Worm (Caenorhabditis elegans) whole organism, L4 larva: ENCODE results near the gene col-76.

Source experiments
- D1046.2 ChIP-seq: fragments of 200-800 bp; sonication (Bioruptor generic); IDR thresholded peaks from 2 replicates; pipeline ENCODE4 v1.3.6; 2022; ENCODE audit warnings: missing genetic modification characterization, missing compliant biosample characterization
- F49E8.2 ChIP-seq: sonication (generic microtip); optimal IDR thresholded peaks from 2 replicates; lab custom pipeline; 2016; ENCODE audit warnings: missing compliant biosample characterization, mild to moderate bottlenecking, missing genetic modification characterization, borderline replicate concordance
- Y48G9A.11 ChIP-seq: fragments of 200-800 bp; sonication (Bioruptor generic); IDR thresholded peaks from 2 replicates; pipeline ENCODE4 v1.3.6; 2022; ENCODE audit warnings: missing genetic modification reagents, missing genetic modification characterization, missing compliant biosample characterization
- ZK337.2 ChIP-seq: fragments of 200-800 bp; sonication (Bioruptor generic); IDR thresholded peaks from 2 replicates; pipeline ENCODE4 v1.3.6; 2022; ENCODE audit warnings: missing genetic modification reagents, missing genetic modification characterization, missing compliant biosample characterization
- ama-1 ChIP-seq: fragments of 150-350 bp; optimal IDR thresholded peaks from 2 replicates; lab custom pipeline; 2014; ENCODE audit warnings: inconsistent platforms, mixed read lengths
- attf-4 ChIP-seq: sonication (generic microtip); optimal IDR thresholded peaks from 3 replicates; lab custom pipeline; 2017; ENCODE audit warnings: missing biosample characterization, missing genetic modification characterization
- ceh-28 ChIP-seq: fragments of 150-350 bp; optimal IDR thresholded peaks from 2 replicates; lab custom pipeline; 2014; ENCODE audit warnings: missing biosample characterization, missing genetic modification reagents, missing genetic modification characterization
- ceh-32 ChIP-seq: sonication (generic microtip); optimal IDR thresholded peaks from 2 replicates; lab custom pipeline; 2016; ENCODE audit warnings: mild to moderate bottlenecking, missing genetic modification characterization, missing compliant biosample characterization; ENCODE audit not compliant: poor library complexity
- ceh-44 ChIP-seq: fragments of 200-800 bp; sonication (Bioruptor generic); IDR thresholded peaks from 2 replicates; pipeline ENCODE4 v1.3.6; 2022; ENCODE audit warnings: missing genetic modification reagents, missing genetic modification characterization, missing compliant biosample characterization
- ctbp-1 ChIP-seq: fragments of 200-800 bp; sonication (Bioruptor generic); IDR thresholded peaks from 2 replicates; pipeline ENCODE4 v1.3.6; 2022; ENCODE audit warnings: missing genetic modification reagents, missing genetic modification characterization, missing compliant biosample characterization
- daf-16 ChIP-seq, 3 experiments: sonication (generic microtip); optimal IDR thresholded peaks; 2 replicates each; lab custom pipeline; 2016 to 2017; ENCODE audit warnings: missing genetic modification characterization in 3 of 3, missing genetic modification reagents in 3 of 3, mild to moderate bottlenecking in 2 of 3, missing compliant biosample characterization in 2 of 3, missing biosample characterization in 1 of 3, moderate library complexity in 1 of 3
- dpl-1 ChIP-seq: fragments of 150-350 bp; optimal IDR thresholded peaks from 2 replicates; lab custom pipeline; 2014; ENCODE audit warnings: missing biosample characterization, missing genetic modification reagents, missing genetic modification characterization
- duxl-1 ChIP-seq: sonication (generic microtip); optimal IDR thresholded peaks from 2 replicates; lab custom pipeline; 2016; ENCODE audit warnings: mild to moderate bottlenecking, missing genetic modification characterization, moderate library complexity, missing compliant biosample characterization; ENCODE audit not compliant: poor library complexity
- egl-43 ChIP-seq: fragments of 200-800 bp; sonication (Bioruptor generic); IDR thresholded peaks from 2 replicates; pipeline ENCODE4 v1.3.6; 2022; ENCODE audit warnings: missing genetic modification reagents, missing genetic modification characterization, missing compliant biosample characterization
- hlh-11 ChIP-seq: fragments of 200-800 bp; sonication (Bioruptor generic); optimal IDR thresholded peaks from 2 replicates; lab custom pipeline; 2018; ENCODE audit warnings: mild to moderate bottlenecking, missing genetic modification characterization, missing compliant biosample characterization
- hlh-30 ChIP-seq: sonication (generic microtip); optimal IDR thresholded peaks from 2 replicates; lab custom pipeline; 2017; ENCODE audit warnings: antibody characterized with exemption, mild to moderate bottlenecking, missing genetic modification characterization, missing compliant biosample characterization; ENCODE audit not compliant: insufficient read depth
- lin-1 ChIP-seq: fragments of 200-800 bp; sonication (Bioruptor generic); IDR thresholded peaks from 2 replicates; pipeline ENCODE4 v1.3.6; 2022; ENCODE audit warnings: missing genetic modification reagents, missing genetic modification characterization, missing compliant biosample characterization
- lin-13 ChIP-seq: fragments of 150-350 bp; optimal IDR thresholded peaks from 2 replicates; lab custom pipeline; 2014; ENCODE audit warnings: missing biosample characterization, missing genetic modification reagents, missing genetic modification characterization
- lin-38 ChIP-seq: fragments of 200-800 bp; sonication (Bioruptor generic); IDR thresholded peaks from 2 replicates; pipeline ENCODE4 v1.3.6; 2022; ENCODE audit warnings: missing genetic modification reagents, missing genetic modification characterization, missing compliant biosample characterization
- mes-2 ChIP-seq: sonication (generic microtip); optimal IDR thresholded peaks from 2 replicates; lab custom pipeline; 2016; ENCODE audit warnings: missing genotype, mild to moderate bottlenecking, missing genetic modification characterization, missing compliant biosample characterization; ENCODE audit not compliant: poor library complexity, severe bottlenecking
- mxl-2 ChIP-seq: fragments of 200-800 bp; sonication (Bioruptor generic); conservative IDR thresholded peaks from 2 replicates; pipeline ENCODE4 v1.3.6; 2022; ENCODE audit warnings: missing genetic modification reagents, missing genetic modification characterization, missing compliant biosample characterization
- nhr-102 ChIP-seq: sonication (generic microtip); optimal IDR thresholded peaks from 2 replicates; lab custom pipeline; 2016; ENCODE audit warnings: mild to moderate bottlenecking, missing genetic modification characterization, moderate library complexity, missing compliant biosample characterization
- nhr-111 ChIP-seq: fragments of 200-800 bp; sonication (Bioruptor generic); optimal IDR thresholded peaks from 2 replicates; lab custom pipeline; 2018; ENCODE audit warnings: mild to moderate bottlenecking, missing genetic modification characterization, missing compliant biosample characterization
- nhr-25 ChIP-seq: sonication (generic microtip); optimal IDR thresholded peaks from 2 replicates; lab custom pipeline; 2017; ENCODE audit warnings: missing genetic modification characterization, mild to moderate bottlenecking, missing compliant biosample characterization, antibody characterized with exemption, moderate library complexity, borderline replicate concordance; ENCODE audit not compliant: insufficient read depth
- nhr-48 ChIP-seq: sonication (generic microtip); optimal IDR thresholded peaks from 2 replicates; lab custom pipeline; 2016; ENCODE audit warnings: mild to moderate bottlenecking, missing genetic modification characterization, missing compliant biosample characterization
- nhr-76 ChIP-seq: fragments of 150-350 bp; optimal IDR thresholded peaks from 2 replicates; lab custom pipeline; 2014; ENCODE audit warnings: missing biosample characterization, missing genetic modification characterization
- php-3 ChIP-seq: fragments of 200-800 bp; sonication (Bioruptor generic); IDR thresholded peaks from 2 replicates; pipeline ENCODE4 v1.3.6; 2022; ENCODE audit warnings: missing genetic modification reagents, missing genetic modification characterization, missing compliant biosample characterization
- saeg-2 ChIP-seq: fragments of 200-800 bp; sonication (Bioruptor generic); IDR thresholded peaks from 2 replicates; pipeline ENCODE4 v1.3.6; 2022; ENCODE audit warnings: missing genetic modification reagents, missing genetic modification characterization, missing compliant biosample characterization
- set-16 ChIP-seq: fragments of 200-800 bp; sonication (Bioruptor generic); IDR thresholded peaks from 2 replicates; pipeline ENCODE4 v1.3.6; 2022; ENCODE audit warnings: missing genetic modification reagents, missing genetic modification characterization, missing compliant biosample characterization
- snpc-1.2 ChIP-seq: fragments of 200-800 bp; sonication (Bioruptor generic); IDR thresholded peaks from 2 replicates; pipeline ENCODE4 v1.3.6; 2022; ENCODE audit warnings: missing genetic modification reagents, missing genetic modification characterization, missing compliant biosample characterization
- spr-1 ChIP-seq: sonication (generic microtip); optimal IDR thresholded peaks from 2 replicates; lab custom pipeline; 2016; ENCODE audit warnings: mild to moderate bottlenecking, missing genetic modification characterization, missing compliant biosample characterization
- spr-3 ChIP-seq: fragments of 200-800 bp; sonication (Bioruptor generic); optimal IDR thresholded peaks from 2 replicates; lab custom pipeline; 2018; ENCODE audit warnings: mild to moderate bottlenecking, missing genetic modification characterization, missing compliant biosample characterization
- unc-39 ChIP-seq: sonication (generic microtip); optimal IDR thresholded peaks from 2 replicates; lab custom pipeline; 2017; ENCODE audit warnings: missing biosample characterization, missing genetic modification characterization
- unc-62 ChIP-seq, 3 experiments: fragments of 150-350 bp in 1 of 3; sonication (generic microtip); optimal IDR thresholded peaks in 2 of 3; peaks in 1 of 3; 1 replicate in 1 of 3; 2 replicates in 2 of 3; lab custom pipeline; 2014 to 2017; ENCODE audit warnings: missing biosample characterization in 3 of 3, missing genetic modification characterization in 3 of 3, missing genetic modification reagents in 3 of 3, missing genotype in 1 of 3
- zfp-2 ChIP-seq: sonication (generic microtip); optimal IDR thresholded peaks from 2 replicates; lab custom pipeline; 2016; ENCODE audit warnings: mild to moderate bottlenecking, missing genetic modification characterization, missing compliant biosample characterization
- zip-11 ChIP-seq: fragments of 200-800 bp; sonication (Bioruptor generic); IDR thresholded peaks from 2 replicates; pipeline ENCODE4 v1.3.6; 2022; ENCODE audit warnings: missing genetic modification characterization, missing compliant biosample characterization

The col-76 gene

ce11 chrII:8187516-8187915, 16.6 kb upstream of the col-76 start:
- TF ChIP-seq lin-38 (GFP tag; lab: Robert Waterston, UW) (peak; percentile 54; the same call in 1 of the 2 replicates), snpc-1.2 (GFP tag; lab: Robert Waterston, UW) (no peak; the same call in 1 of the 2 replicates), nhr-25 (no peak), ZK337.2 (GFP tag; lab: Robert Waterston, UW) (no peak), ceh-28 (tag; lab: Kevin White, UChicago) (no peak), ceh-44 (GFP tag; lab: Robert Waterston, UW) (no peak), D1046.2 (GFP tag; lab: Robert Waterston, UW) (no peak), nhr-111 (peak; percentile 29), ctbp-1 (GFP tag; lab: Robert Waterston, UW) (peak; percentile 26; the same call in 1 of the 2 replicates), lin-1 (GFP tag; lab: Robert Waterston, UW) (0 out of 2 replicates have a peak, but pooled peaks have one; percentile 9), F49E8.2 (tag; lab: Kevin White, UChicago) (peak; percentile 6)

- TF ChIP-seq php-3 (GFP tag; lab: Robert Waterston, UW) (no peak), duxl-1 (tag; lab: Kevin White, UChicago) (no peak), zfp-2 (tag; lab: Kevin White, UChicago) (no peak), nhr-111 (no peak), lin-1 (GFP tag; lab: Robert Waterston, UW) (no peak), zip-11 (no peak), hlh-11 (tag; lab: Kevin White, UChicago) (no peak), egl-43 (GFP tag; lab: Robert Waterston, UW) (no peak), spr-3 (GFP tag; lab: Kevin White, UChicago) (no peak), Y48G9A.11 (GFP tag; lab: Robert Waterston, UW) (no peak), saeg-2 (GFP tag; lab: Robert Waterston, UW) (no peak), spr-1 (no peak), daf-16 (GFP tag; optimal IDR thresholded peaks at IDR 0.05; lab: Kevin White, UChicago) (no peak), daf-16 (tag; optimal IDR thresholded peaks at IDR 0.05; lab: Kevin White, UChicago) (no peak)
Observed at ce11 chrII:8190455-8190854, 13.7 kb upstream of the col-76 start, which contains the start of gene T05C12.8. Gene T05C12.8, minus strand, starts transcription at chrII:8190555.

ce11 chrII:8193126-8193525, 11.0 kb upstream of the col-76 start, which contains the start of gene T05C12.9:
Gene T05C12.9, minus strand, starts transcription at chrII:8193226.
- TF ChIP-seq set-16 (GFP tag; lab: Robert Waterston, UW) (no peak), spr-1 (no peak), attf-4 (tag; lab: Kevin White, UChicago) (no peak), nhr-48 (tag; lab: Kevin White, UChicago) (no peak), dpl-1 (GFP tag; lab: Kevin White, UChicago) (no peak), ceh-32 (no peak), nhr-76 (no peak), zfp-2 (tag; lab: Kevin White, UChicago) (no peak), nhr-111 (no peak), nhr-102 (tag; lab: Kevin White, UChicago) (no peak), mes-2 (tag; lab: Kevin White, UChicago) (no peak), hlh-30 (tag; lab: Kevin White, UChicago) (no peak), ama-1 (lab: Kevin White, UChicago) (no peak), lin-13 (GFP tag; lab: Kevin White, UChicago) (no peak)

ce11 chrII:8193922-8194321, 10.2 kb upstream of the col-76 start:
- no peak for TF ChIP-seq mxl-2 (GFP tag; lab: Robert Waterston, UW)
- no peak for TF ChIP-seq unc-39 (tag; lab: Kevin White, UChicago)
- TF ChIP-seq unc-62 (GFP tag; optimal IDR thresholded peaks at IDR 0.05 in 1 of 2; lab: Kevin White, UChicago): peak in 1 of 2 experiments; percentile 49
- no peak for TF ChIP-seq unc-62 (tag; optimal IDR thresholded peaks at IDR 0.05; lab: Kevin White, UChicago)
